Fruit fly (Drosophila melanogaster): ENCODE data around the gene Oatp33Eb.

DNA sequence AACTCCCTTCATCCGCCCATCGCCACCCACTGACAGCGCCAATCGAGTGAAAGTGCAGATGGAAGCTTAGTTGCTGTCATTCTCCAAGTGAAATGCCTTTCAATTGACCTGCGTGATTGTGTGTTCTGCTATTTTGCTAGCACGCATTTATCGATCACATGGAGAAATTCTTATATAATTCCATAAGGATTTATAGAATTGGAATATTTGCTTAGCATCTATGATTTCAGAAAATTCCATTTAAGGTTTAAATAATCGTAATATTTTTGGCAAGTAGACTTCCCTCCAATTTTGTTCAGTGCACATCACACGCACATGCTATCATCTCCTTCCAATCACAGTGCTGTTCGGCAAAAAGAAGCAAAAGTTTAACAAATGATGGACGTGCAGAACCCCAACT lies 34.4 kb upstream of the Oatp33Eb start:
- TF ChIP-seq CG34367 (tag; optimal IDR thresholded peaks at IDR 0.05) (no peak), Ets98B (GFP tag; IDR thresholded peaks at IDR 0.05) (no peak), CG9948 (tag; optimal IDR thresholded peaks at IDR 0.05) (no peak), CG12605 (GFP tag; IDR thresholded peaks at IDR 0.05) (no peak), CG13204 (GFP tag; optimal IDR thresholded peaks at IDR 0.05) (no peak), CG8159 (tag; optimal IDR thresholded peaks at IDR 0.05) (peak; percentile 16), Pif1B (GFP tag; optimal IDR thresholded peaks at IDR 0.05) (no peak), CG10348 (GFP tag; IDR thresholded peaks at IDR 0.05) (no peak), gl (tag; optimal IDR thresholded peaks at IDR 0.05) (no peak), CG4496 (GFP tag; IDR thresholded peaks at IDR 0.05) (no peak), EcR (GFP tag; optimal IDR thresholded peaks at IDR 0.05) (no peak), CG8301 (tag; optimal IDR thresholded peaks at IDR 0.05) (peak; percentile 18), CG15710 (tag; optimal IDR thresholded peaks at IDR 0.05) (peak; percentile 1), D1 (tag; optimal IDR thresholded peaks at IDR 0.05) (no peak)

Data from whole organism, pupa.